Fruit fly (Drosophila melanogaster) whole organism, embryonic: ENCODE measurements around the gene HDAC6.

ENCODE experiments used
- Adf1 ChIP-seq: fragments of 200-800 bp; sonication (Bioruptor generic); IDR thresholded peaks from 2 replicates; pipeline ENCODE4 v1.3.6; 2022; ENCODE audit warnings: missing biosample characterization, missing genetic modification characterization
- CG11504 ChIP-seq: fragments of 200-800 bp; sonication (Bioruptor generic); optimal IDR thresholded peaks from 3 replicates; lab custom pipeline; 2019; ENCODE audit warnings: missing biosample characterization, mild to moderate bottlenecking, missing genetic modification characterization, moderate library complexity
- CG12769 ChIP-seq: fragments of 200-800 bp; sonication (Bioruptor generic); optimal IDR thresholded peaks from 2 replicates; lab custom pipeline; 2019; ENCODE audit warnings: missing biosample characterization, mild to moderate bottlenecking, missing genetic modification characterization, moderate library complexity
- CG13296 ChIP-seq: fragments of 200-800 bp; sonication (Bioruptor generic); optimal IDR thresholded peaks from 3 replicates; lab custom pipeline; 2018; ENCODE audit warnings: missing biosample characterization, mild to moderate bottlenecking, missing genetic modification characterization
- CG13894 ChIP-seq: fragments of 200-800 bp; sonication (Bioruptor generic); optimal IDR thresholded peaks from 3 replicates; lab custom pipeline; 2018; ENCODE audit warnings: missing biosample characterization, mild to moderate bottlenecking, missing genetic modification characterization, moderate library complexity
- CG17328 ChIP-seq: fragments of 200-800 bp; sonication (Bioruptor generic); IDR thresholded peaks from 2 replicates; pipeline ENCODE4 v1.3.6; 2022; ENCODE audit warnings: missing biosample characterization, missing genetic modification characterization
- CG1832 ChIP-seq: fragments of 200-800 bp; sonication (Bioruptor generic); optimal IDR thresholded peaks from 2 replicates; lab custom pipeline; 2017; ENCODE audit warnings: missing biosample characterization, mild to moderate bottlenecking, missing genetic modification characterization, inconsistent platforms
- CG2678 ChIP-seq: fragments of 200-800 bp; sonication (Bioruptor generic); optimal IDR thresholded peaks from 3 replicates; lab custom pipeline; 2019; ENCODE audit warnings: missing biosample characterization, mild to moderate bottlenecking, missing genetic modification characterization, moderate library complexity
- CG31224 ChIP-seq: fragments of 200-800 bp; sonication (Bioruptor generic); IDR thresholded peaks from 2 replicates; pipeline ENCODE4 v1.3.6; 2022; ENCODE audit warnings: missing biosample characterization, missing genetic modification characterization
- CG3163 ChIP-seq: fragments of 200-800 bp; sonication (Bioruptor generic); optimal IDR thresholded peaks from 3 replicates; lab custom pipeline; 2016; ENCODE audit warnings: missing biosample characterization, missing genetic modification characterization
- CG34376 ChIP-seq: fragments of 200-800 bp; sonication (Bioruptor generic); optimal IDR thresholded peaks from 2 replicates; lab custom pipeline; 2018; ENCODE audit warnings: missing biosample characterization, mild to moderate bottlenecking, missing genetic modification characterization
- CG7963 ChIP-seq: fragments of 200-800 bp; sonication (Bioruptor generic); IDR thresholded peaks from 3 replicates; pipeline ENCODE4 v1.3.6; 2022; ENCODE audit warnings: missing biosample characterization, missing genetic modification characterization; ENCODE audit not compliant: partially characterized antibody
- CTCF ChIP-seq: fragments of 200-800 bp; sonication (Bioruptor generic); optimal IDR thresholded peaks from 2 replicates; lab custom pipeline; 2017; ENCODE audit warnings: missing biosample characterization, mild to moderate bottlenecking, missing genetic modification characterization, moderate library complexity
- Doc3 ChIP-seq: fragments of 200-800 bp; sonication (Bioruptor generic); IDR thresholded peaks from 3 replicates; pipeline ENCODE4 v1.3.6; 2022; ENCODE audit warnings: missing biosample characterization, missing genetic modification characterization; ENCODE audit not compliant: partially characterized antibody
- Fer1 ChIP-seq: fragments of 200-800 bp; sonication (Bioruptor generic); optimal IDR thresholded peaks from 2 replicates; lab custom pipeline; 2017; ENCODE audit warnings: missing biosample characterization, mild to moderate bottlenecking, missing genetic modification characterization
- Hey ChIP-seq: fragments of 200-800 bp; sonication (Bioruptor generic); optimal IDR thresholded peaks from 3 replicates; lab custom pipeline; 2018; ENCODE audit warnings: missing biosample characterization, mild to moderate bottlenecking, missing genetic modification characterization
- HmgZ ChIP-seq: fragments of 200-800 bp; sonication (Bioruptor generic); optimal IDR thresholded peaks from 2 replicates; lab custom pipeline; 2018; ENCODE audit warnings: missing biosample characterization, mild to moderate bottlenecking, missing genetic modification characterization
- Hmr ChIP-seq: fragments of 200-800 bp; sonication (Bioruptor generic); optimal IDR thresholded peaks from 3 replicates; lab custom pipeline; 2017; ENCODE audit warnings: mild to moderate bottlenecking, missing biosample characterization, missing genetic modification reagents, missing genetic modification characterization
- Hr78 ChIP-seq, 2 experiments: fragments of 200-800 bp in 1 of 2; fragments of >200 bp in 1 of 2; sonication (Bioruptor generic) in 1 of 2; optimal IDR thresholded peaks; 2 replicates each; lab custom pipeline; 2017 to 2019; ENCODE audit warnings: missing biosample characterization in 2 of 2, missing genetic modification characterization in 2 of 2, mild to moderate bottlenecking in 1 of 2, moderate library complexity in 1 of 2
- Med ChIP-seq: fragments of 200-800 bp; sonication (Bioruptor generic); peaks from one replicate; lab custom pipeline; 2016; ENCODE audit warnings: missing biosample characterization, missing genetic modification characterization, mild to moderate bottlenecking, inconsistent platforms, moderate library complexity
- btn ChIP-seq: fragments of 200-800 bp; sonication (Bioruptor generic); optimal IDR thresholded peaks from 2 replicates; lab custom pipeline; 2016; ENCODE audit warnings: missing biosample characterization, missing genetic modification characterization
- caup ChIP-seq: fragments of 200-800 bp; sonication (Bioruptor generic); optimal IDR thresholded peaks from 3 replicates; lab custom pipeline; 2017; ENCODE audit warnings: missing biosample characterization, mild to moderate bottlenecking, missing genetic modification characterization, moderate library complexity; ENCODE audit not compliant: severe bottlenecking
- chinmo ChIP-seq: fragments of 200-800 bp; sonication (Bioruptor generic); IDR thresholded peaks from 4 replicates; pipeline ENCODE4 v1.3.6; 2022; ENCODE audit warnings: missing biosample characterization, missing genetic modification characterization; ENCODE audit not compliant: partially characterized antibody
- dmrt99B ChIP-seq: fragments of 200-800 bp; sonication (Bioruptor generic); optimal IDR thresholded peaks from 2 replicates; lab custom pipeline; 2018; ENCODE audit warnings: missing biosample characterization, mild to moderate bottlenecking, missing genetic modification characterization, moderate library complexity
- emc ChIP-seq: fragments of 200-800 bp; sonication (Bioruptor generic); optimal IDR thresholded peaks from 2 replicates; lab custom pipeline; 2016; ENCODE audit warnings: missing biosample characterization, missing genetic modification characterization
- esg ChIP-seq: fragments of 200-800 bp; sonication (Bioruptor generic); conservative IDR thresholded peaks from 2 replicates; pipeline ENCODE4 v1.3.6; 2022; ENCODE audit warnings: missing biosample characterization, missing genetic modification characterization
- exex ChIP-seq: fragments of 200-800 bp; sonication (Bioruptor generic); optimal IDR thresholded peaks from 4 replicates; lab custom pipeline; 2018; ENCODE audit warnings: missing biosample characterization, mild to moderate bottlenecking, missing genetic modification characterization, moderate library complexity
- ftz-f1 ChIP-seq: fragments of 200-800 bp; sonication (Bioruptor generic); optimal IDR thresholded peaks from 2 replicates; lab custom pipeline; 2016; ENCODE audit warnings: missing biosample characterization, missing genetic modification characterization
- gce ChIP-seq: fragments of 200-800 bp; sonication (Bioruptor generic); IDR thresholded peaks from 3 replicates; pipeline ENCODE4 v1.3.6; 2022; ENCODE audit warnings: missing biosample characterization, missing genetic modification characterization
- grn ChIP-seq: fragments of 200-800 bp; sonication (Bioruptor generic); optimal IDR thresholded peaks from 3 replicates; lab custom pipeline; 2017; ENCODE audit warnings: missing biosample characterization, missing genetic modification characterization
- hth ChIP-seq: fragments of >200 bp; optimal IDR thresholded peaks from 2 replicates; lab custom pipeline; 2017; ENCODE audit warnings: inconsistent platforms
- jing ChIP-seq: fragments of 200-800 bp; sonication (Bioruptor generic); optimal IDR thresholded peaks from 2 replicates; lab custom pipeline; 2018; ENCODE audit warnings: missing biosample characterization, mild to moderate bottlenecking, missing genetic modification characterization
- mirr ChIP-seq: fragments of 200-800 bp; sonication (Bioruptor generic); optimal IDR thresholded peaks from 3 replicates; lab custom pipeline; 2018; ENCODE audit warnings: missing biosample characterization, mild to moderate bottlenecking, missing genetic modification characterization
- pan ChIP-seq, 4 experiments: fragments of >200 bp in 3 of 4; fragments of 200-800 bp in 1 of 4; sonication (Bioruptor generic) in 1 of 4; optimal IDR thresholded peaks in 3 of 4; IDR thresholded peaks in 1 of 4; 2 replicates each; pipeline versions ENCODE4 v1.3.6 to Lab custom; 2017 to 2022; ENCODE audit warnings: missing biosample characterization in 2 of 4, missing genetic modification characterization in 2 of 4, mixed read lengths in 1 of 4
- row ChIP-seq: fragments of 200-800 bp; sonication (Bioruptor generic); IDR thresholded peaks from 3 replicates; pipeline ENCODE4 v1.3.6; 2022; ENCODE audit warnings: missing biosample characterization, missing genetic modification characterization
- sd ChIP-seq: fragments of 200-800 bp; sonication (Bioruptor generic); optimal IDR thresholded peaks from 3 replicates; lab custom pipeline; 2018; ENCODE audit warnings: missing biosample characterization, mild to moderate bottlenecking, missing genetic modification characterization, moderate library complexity
- sob ChIP-seq: fragments of 200-800 bp; sonication (Bioruptor generic); IDR thresholded peaks from 2 replicates; pipeline ENCODE4 v1.3.6; 2022; ENCODE audit warnings: missing biosample characterization, missing genetic modification characterization
- sug ChIP-seq: fragments of 200-800 bp; optimal IDR thresholded peaks from 2 replicates; lab custom pipeline; 2019; ENCODE audit warnings: missing biosample characterization, mild to moderate bottlenecking, missing genetic modification characterization, moderate library complexity

The HDAC6 gene

dm6 chrX:15305975-15306909 lies 26.9 kb upstream of the HDAC6 start (continued):
- TF ChIP-seq CG1832 (peak; percentile 71), exex (tag; lab: Kevin White, UChicago) (peak; percentile 12), jing (GFP tag; lab: Kevin White, UChicago) (no peak), chinmo (GFP tag; lab: Robert Waterston, UW) (peak; percentile 84; the same call in 2 of the 4 replicates), CG11504 (tag; lab: Kevin White, UChicago) (no peak), CG31224 (GFP tag; lab: Robert Waterston, UW) (no peak), CG3163 (GFP tag; lab: Kevin White, UChicago) (peak; percentile 57), HmgZ (tag; lab: Kevin White, UChicago) (no peak), row (GFP tag; lab: Robert Waterston, UW) (peak; percentile 30; the same call in 1 of the 3 replicates), dmrt99B (tag; lab: Kevin White, UChicago) (peak; percentile 1), btn (GFP tag; lab: Kevin White, UChicago) (no peak), CTCF (GFP tag; lab: Kevin White, UChicago) (peak; percentile 72)

- TF ChIP-seq CG13894 (tag; lab: Kevin White, UChicago) (peak; percentile 15), Adf1 (GFP tag; lab: Robert Waterston, UW) (peak; percentile 12; the same call in 1 of the 2 replicates), Hmr (peak; percentile 9), CG34376 (GFP tag; lab: Kevin White, UChicago) (peak; percentile 43), esg (GFP tag; lab: Robert Waterston, UW) (no peak), mirr (peak; percentile 77), Hey (tag; lab: Kevin White, UChicago) (peak; percentile 10), hth (no peak), sob (GFP tag; lab: Robert Waterston, UW) (0 out of 2 replicates have a peak, but pooled peaks have one; percentile 20), Hr78 (GFP tag; optimal IDR thresholded peaks at IDR 0.05; lab: Kevin White, UChicago) (peak in 1 of 2 experiments; percentile 47), CG13296 (GFP tag; lab: Kevin White, UChicago) (peak; percentile 36), CG12769 (tag; lab: Kevin White, UChicago) (peak; percentile 3), sug (peak; percentile 98), caup (GFP tag; lab: Kevin White, UChicago) (peak; percentile 20), Fer1 (GFP tag; lab: Kevin White, UChicago) (peak; percentile 27), exex (tag; lab: Kevin White, UChicago) (peak; percentile 69), CG17328 (no peak), Doc3 (GFP tag; lab: Robert Waterston, UW) (no peak), pan (optimal IDR thresholded peaks at IDR 0.05; lab: Kevin White, UChicago) (no peak), pan (GFP tag; optimal IDR thresholded peaks at IDR 0.05 in 1 of 2, IDR thresholded peaks at IDR 0.05 in 1 of 2) (peak in 1 of 2 experiments; percentile 12), sd (peak; percentile 87), emc (GFP tag; lab: Kevin White, UChicago) (no peak), CG7963 (no peak), CG2678 (peak; percentile 8), ftz-f1 (GFP tag; lab: Kevin White, UChicago) (peak; percentile 26), gce (peak; percentile 41; the same call in 1 of the 3 replicates), grn (GFP tag; lab: Kevin White, UChicago) (peak; percentile 55), Med (GFP tag; lab: Kevin White, UChicago) (peak; percentile 46)
Observed at dm6 chrX:15307485-15308138, 25.5 kb upstream of the HDAC6 start.
